Fruit fly (Drosophila melanogaster): Measurements from ENCODE around the gene Ir75d.

DNA sequence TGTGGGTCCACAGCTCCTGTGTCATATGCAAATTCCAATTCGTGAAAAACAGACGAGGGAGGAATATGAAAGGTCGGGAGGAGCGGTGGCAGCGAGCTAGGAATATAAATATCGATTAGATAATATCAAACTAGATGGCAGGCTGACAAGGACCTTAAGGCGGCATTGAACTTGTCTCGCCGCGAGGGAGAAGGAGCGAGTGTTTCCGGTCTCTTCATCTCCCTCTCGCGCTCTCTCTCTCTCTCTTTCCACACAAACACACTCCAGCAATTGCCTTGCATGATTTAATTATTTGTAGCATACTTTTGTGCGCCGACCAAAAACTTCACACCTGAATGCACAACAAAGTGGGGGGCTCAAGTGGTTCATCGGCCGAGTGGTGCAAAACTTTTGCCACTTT is 36.0 kb upstream of the Ir75d start:
- TF ChIP-seq CTCF (optimal IDR thresholded peaks at IDR 0.05) (peak in 1 of 2 experiments; percentile 11), CG8478 (optimal IDR thresholded peaks at IDR 0.05) (no peak)

Data from S2 (cell line).